Worm (Caenorhabditis elegans): ENCODE measurements around the gene gly-20.

Gene gly-20

DNA sequence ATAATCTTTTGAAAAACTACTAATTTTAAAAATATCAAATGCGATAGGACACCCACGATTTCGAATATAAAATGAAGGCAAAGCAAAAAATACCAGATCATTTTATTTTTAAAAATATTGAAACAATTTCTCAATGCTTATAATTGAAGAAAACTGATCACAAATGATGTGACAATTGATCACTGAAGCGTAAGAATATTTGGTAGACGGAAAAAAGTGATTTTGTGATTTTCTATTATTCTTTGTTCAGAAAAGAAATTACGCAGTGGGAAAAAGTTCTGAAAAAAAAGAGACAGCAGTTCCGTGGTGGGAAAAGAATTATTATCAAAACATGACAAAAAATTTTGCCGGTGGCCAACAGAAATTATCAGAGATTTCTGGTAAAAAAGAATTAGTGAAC is 16.3 kb downstream of the gly-20 start, which contains the start of gene T03F7.5:
T03F7.5 (minus strand) TSS at position 101 of the 400 bp plus-strand sequence.
- TF ChIP-seq ceh-63 (GFP tag; optimal IDR thresholded peaks at IDR 0.05) (no peak), efl-1 (optimal IDR thresholded peaks at IDR 0.05) (no peak), efl-1 (GFP tag; optimal IDR thresholded peaks at IDR 0.05 in 1 of 2) (peak in 1 of 2 experiments; percentile 7), lin-39 (tag; optimal IDR thresholded peaks at IDR 0.05) (no peak), lin-14 (GFP tag; optimal IDR thresholded peaks at IDR 0.05) (no peak), hpl-2 (GFP tag; optimal IDR thresholded peaks at IDR 0.05) (no peak), sox-4 (tag; optimal IDR thresholded peaks at IDR 0.05) (no peak), lin-13 (GFP tag; optimal IDR thresholded peaks at IDR 0.05) (no peak)

ce11 chrV:11299406-11299805 is 17.0 kb downstream of the gly-20 start:
- no peak for TF ChIP-seq ceh-8 (GFP tag; optimal IDR thresholded peaks at IDR 0.05)
- peak; percentile 54 for TF ChIP-seq jun-1 (tag; optimal IDR thresholded peaks at IDR 0.05)
- no peak for TF ChIP-seq nhr-85 (tag)

- TF ChIP-seq lin-13 (GFP tag; optimal IDR thresholded peaks at IDR 0.05) (no peak), F16B12.6 (tag; optimal IDR thresholded peaks at IDR 0.05) (no peak), hpl-2 (GFP tag; optimal IDR thresholded peaks at IDR 0.05) (no peak), alr-1 (tag; optimal IDR thresholded peaks at IDR 0.05; ENCODE audit: borderline replicate concordance) (no peak), fkh-8 (tag; optimal IDR thresholded peaks at IDR 0.05) (no peak), sptf-1 (tag; optimal IDR thresholded peaks at IDR 0.05) (no peak)
Observed at ce11 chrV:11300539-11300938, 18.2 kb downstream of the gly-20 start, which contains the start of gene srh-47. srh-47 (minus strand) TSS chrV:11300639.

DNA sequence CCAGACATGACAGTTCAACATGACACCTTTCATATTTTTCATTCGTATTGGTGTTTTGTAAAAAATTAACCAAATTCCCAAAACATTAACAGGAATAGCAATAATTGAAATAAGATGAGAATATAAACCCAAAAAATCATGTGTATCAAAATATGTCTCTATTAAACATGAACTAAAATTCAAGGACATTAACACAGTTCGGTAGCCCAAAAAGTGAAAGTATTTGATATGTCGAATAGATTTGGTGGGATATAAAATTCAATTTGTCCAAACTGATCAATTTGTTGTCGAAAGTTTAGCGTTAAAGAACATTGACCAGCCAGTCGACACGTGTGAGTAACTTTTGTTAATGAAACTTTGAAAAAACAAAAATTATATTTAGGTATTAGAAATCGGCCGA is 20.3 kb downstream of the gly-20 start, which contains the start of gene srh-46:
srh-46 (minus strand) TSS at position 189 of the 400 bp plus-strand sequence.
- peak; percentile 89 for TF ChIP-seq blmp-1 (tag; optimal IDR thresholded peaks at IDR 0.05)
- TF ChIP-seq nhr-90 (tag; optimal IDR thresholded peaks at IDR 0.05; ENCODE audit: poor library complexity), result no peak

ce11 chrV:11304200-11304599 is 21.8 kb downstream of the gly-20 start:
- TF ChIP-seq nhr-90 (tag; optimal IDR thresholded peaks at IDR 0.05; ENCODE audit: poor library complexity) (no peak), mab-9 (GFP tag; IDR thresholded peaks at IDR 0.05) (no peak), fkh-8 (tag; optimal IDR thresholded peaks at IDR 0.05) (no peak), elt-3 (tag; optimal IDR thresholded peaks at IDR 0.05) (no peak), aha-1 (tag; optimal IDR thresholded peaks at IDR 0.05) (no peak), C34B4.2 (tag; optimal IDR thresholded peaks at IDR 0.05) (no peak), F16B12.6 (tag; optimal IDR thresholded peaks at IDR 0.05) (no peak), unc-86 (tag; optimal IDR thresholded peaks at IDR 0.05) (no peak)

- no peak for TF ChIP-seq unc-130 (tag; optimal IDR thresholded peaks at IDR 0.05)
- TF ChIP-seq ceh-88 (GFP tag; IDR thresholded peaks at IDR 0.05), result no peak
- TF ChIP-seq hpl-2 (GFP tag; optimal IDR thresholded peaks at IDR 0.05), result no peak
- no peak for TF ChIP-seq snpc-4 (tag; optimal IDR thresholded peaks at IDR 0.05)
- TF ChIP-seq sptf-1 (tag; optimal IDR thresholded peaks at IDR 0.05), result no peak
- TF ChIP-seq nhr-28 (tag; optimal IDR thresholded peaks at IDR 0.05), result no peak
- TF ChIP-seq lin-14 (GFP tag; optimal IDR thresholded peaks at IDR 0.05), result no peak
Observed at ce11 chrV:11304879-11305278, 22.5 kb downstream of the gly-20 start, which contains the start of gene srh-45. srh-45 (minus strand) TSS chrV:11304979.

DNA sequence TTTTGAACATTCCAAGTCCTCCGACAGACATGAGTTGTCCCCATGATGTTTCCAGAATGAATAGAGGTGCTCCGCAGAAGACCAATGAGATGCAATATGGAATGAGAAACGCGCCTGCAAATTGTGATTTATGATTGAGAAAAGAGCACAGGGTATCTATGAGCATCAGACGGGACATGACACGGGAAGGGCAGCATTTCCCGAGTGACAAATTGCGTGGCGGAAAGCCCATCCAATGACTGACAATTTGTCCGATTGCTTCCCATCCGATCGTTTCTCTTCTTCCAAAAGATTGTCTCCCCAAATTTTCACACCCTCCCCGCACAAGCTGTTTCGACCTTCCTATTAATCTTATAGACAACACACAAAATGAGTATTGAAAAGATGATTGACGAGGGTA is 25.4 kb downstream of the gly-20 start:
- TF ChIP-seq nhr-84 (tag; optimal IDR thresholded peaks at IDR 0.05) (no peak), ztf-4 (tag; optimal IDR thresholded peaks at IDR 0.05) (no peak), snu-23 (GFP tag; optimal IDR thresholded peaks at IDR 0.05) (peak; percentile 16), dsc-1 (tag; optimal IDR thresholded peaks at IDR 0.05) (peak; percentile 72), lsy-2 (tag; optimal IDR thresholded peaks at IDR 0.05) (no peak), zag-1 (tag; optimal IDR thresholded peaks at IDR 0.05) (no peak), nhr-237 (tag; optimal IDR thresholded peaks at IDR 0.05) (no peak), mab-9 (GFP tag; IDR thresholded peaks at IDR 0.05) (no peak), ets-5 (GFP tag; IDR thresholded peaks at IDR 0.05) (no peak), mdl-1 (tag; optimal IDR thresholded peaks at IDR 0.05) (no peak), nhr-71 (tag; optimal IDR thresholded peaks at IDR 0.05) (peak; percentile 37), nhr-12 (tag; optimal IDR thresholded peaks at IDR 0.05) (no peak), lin-35 (GFP tag; optimal IDR thresholded peaks at IDR 0.05) (no peak), swsn-7 (tag; optimal IDR thresholded peaks at IDR 0.05) (no peak), mef-2 (tag; optimal IDR thresholded peaks at IDR 0.05) (no peak), sptf-1 (tag; optimal IDR thresholded peaks at IDR 0.05) (no peak), nhr-85 (tag) (no peak), ces-1 (GFP tag; optimal IDR thresholded peaks at IDR 0.05) (no peak), ceh-82 (tag; optimal IDR thresholded peaks at IDR 0.05) (no peak)
